Fruit fly (Drosophila melanogaster) whole organism, prepupa: ENCODE data around the gene brun.
A peak's percentile ranks its signal among the peaks of the same experiment; 100 is the strongest.

ENCODE experiments used
- Blimp-1 ChIP-seq: fragments of 200-800 bp; sonication (Bioruptor generic); optimal IDR thresholded peaks from 3 replicates; lab custom pipeline; 2017; ENCODE audit warnings: missing biosample characterization, missing genetic modification characterization, mild to moderate bottlenecking, moderate library complexity, missing genetic modification reagents
- CG11762 ChIP-seq: fragments of 200-800 bp; sonication (Bioruptor generic); optimal IDR thresholded peaks from 3 replicates; lab custom pipeline; 2016; ENCODE audit warnings: missing biosample characterization, missing genetic modification characterization; ENCODE audit not compliant: insufficient read depth
- CG15336 ChIP-seq: fragments of 200-800 bp; sonication (Bioruptor generic); IDR thresholded peaks from 2 replicates; pipeline ENCODE4 v1.3.6; 2022; ENCODE audit warnings: missing biosample characterization, missing genetic modification characterization
- CG1621 ChIP-seq: fragments of 200-800 bp; sonication (Bioruptor generic); optimal IDR thresholded peaks from 3 replicates; lab custom pipeline; 2018; ENCODE audit warnings: missing biosample characterization, mild to moderate bottlenecking, missing genetic modification characterization
- CG16779 ChIP-seq: fragments of 200-800 bp; sonication (Bioruptor generic); optimal IDR thresholded peaks from 3 replicates; lab custom pipeline; 2017; ENCODE audit warnings: missing biosample characterization, mild to moderate bottlenecking, missing genetic modification characterization
- CG3032 ChIP-seq: fragments of 200-800 bp; optimal IDR thresholded peaks from 2 replicates; lab custom pipeline; 2019; ENCODE audit warnings: missing biosample characterization, mild to moderate bottlenecking, missing genetic modification characterization, moderate library complexity
- CG31627 ChIP-seq: fragments of 200-800 bp; sonication (Bioruptor generic); optimal IDR thresholded peaks from 3 replicates; lab custom pipeline; 2016; ENCODE audit warnings: missing biosample characterization, missing genetic modification characterization
- CG32006 ChIP-seq: fragments of 200-800 bp; sonication (Bioruptor generic); optimal IDR thresholded peaks from 3 replicates; lab custom pipeline; 2017; ENCODE audit warnings: missing biosample characterization, mild to moderate bottlenecking, missing genetic modification characterization
- CG34406 ChIP-seq: fragments of 200-800 bp; sonication (Bioruptor generic); optimal IDR thresholded peaks from 3 replicates; lab custom pipeline; 2016; ENCODE audit warnings: missing biosample characterization, missing genetic modification characterization
- CG3919 ChIP-seq: fragments of 200-800 bp; sonication (Bioruptor generic); optimal IDR thresholded peaks from 3 replicates; lab custom pipeline; 2016; ENCODE audit warnings: missing biosample characterization, missing genetic modification characterization
- CG6163 ChIP-seq: fragments of 200-800 bp; sonication (Bioruptor generic); IDR thresholded peaks from 3 replicates; pipeline ENCODE4 v1.3.6; 2022; ENCODE audit warnings: missing biosample characterization, missing genetic modification characterization
- CG6792 ChIP-seq: fragments of 200-800 bp; sonication (Bioruptor generic); optimal IDR thresholded peaks from 3 replicates; lab custom pipeline; 2016; ENCODE audit warnings: missing biosample characterization, missing genetic modification characterization
- CG6808 ChIP-seq: fragments of 200-800 bp; sonication (Bioruptor generic); optimal IDR thresholded peaks from 3 replicates; lab custom pipeline; 2017; ENCODE audit warnings: missing biosample characterization, missing genetic modification characterization, mild to moderate bottlenecking, moderate library complexity, missing genetic modification reagents
- CG6854 ChIP-seq: fragments of 200-800 bp; sonication (Bioruptor generic); optimal IDR thresholded peaks from 2 replicates; lab custom pipeline; 2017; ENCODE audit warnings: missing biosample characterization, mild to moderate bottlenecking, missing genetic modification characterization
- CG7368 ChIP-seq: fragments of 200-800 bp; sonication (Bioruptor generic); optimal IDR thresholded peaks from 3 replicates; lab custom pipeline; 2016; ENCODE audit warnings: missing biosample characterization, missing genetic modification characterization
- CG8119 ChIP-seq: fragments of 200-800 bp; sonication (Bioruptor generic); IDR thresholded peaks from 3 replicates; pipeline ENCODE4 v1.3.6; 2022; ENCODE audit warnings: missing biosample characterization, missing genetic modification characterization
- CG8632 ChIP-seq: fragments of 200-800 bp; sonication (Bioruptor generic); optimal IDR thresholded peaks from 3 replicates; lab custom pipeline; 2016; ENCODE audit warnings: missing biosample characterization, missing genetic modification characterization
- Eip75B ChIP-seq: fragments of 200-800 bp; sonication (Bioruptor generic); optimal IDR thresholded peaks from 3 replicates; lab custom pipeline; 2016; ENCODE audit warnings: missing biosample characterization, missing genetic modification characterization
- Eip78C ChIP-seq: fragments of 200-800 bp; sonication (Bioruptor generic); peaks from one replicate; lab custom pipeline; 2016; ENCODE audit warnings: missing biosample characterization, missing genetic modification characterization
- Eip93F ChIP-seq: fragments of 200-800 bp; sonication (Bioruptor generic); optimal IDR thresholded peaks from 2 replicates; lab custom pipeline; 2016; ENCODE audit warnings: missing biosample characterization, mild to moderate bottlenecking, missing genetic modification characterization
- Ets21C ChIP-seq: fragments of 200-800 bp; sonication (Bioruptor generic); optimal IDR thresholded peaks from 3 replicates; lab custom pipeline; 2016; ENCODE audit warnings: missing biosample characterization, missing genetic modification characterization
- Ets96B ChIP-seq: fragments of 200-800 bp; optimal IDR thresholded peaks from 2 replicates; lab custom pipeline; 2019; ENCODE audit warnings: missing biosample characterization, mild to moderate bottlenecking, missing genetic modification characterization, moderate library complexity
- Gug ChIP-seq: fragments of 200-800 bp; sonication (Bioruptor generic); IDR thresholded peaks from 2 replicates; pipeline ENCODE4 v1.3.6; 2022; ENCODE audit warnings: missing biosample characterization, missing genetic modification characterization
- Hr38 ChIP-seq: sonication (Bioruptor generic); optimal IDR thresholded peaks from 2 replicates; lab custom pipeline; 2016; ENCODE audit warnings: missing biosample characterization, missing genetic modification characterization
- Hr39 ChIP-seq: fragments of 200-800 bp; sonication (Bioruptor generic); optimal IDR thresholded peaks from 2 replicates; lab custom pipeline; 2016; ENCODE audit warnings: missing biosample characterization, missing genetic modification characterization
- Hr4 ChIP-seq: fragments of 200-800 bp; sonication (Bioruptor generic); optimal IDR thresholded peaks from 3 replicates; lab custom pipeline; 2016; ENCODE audit warnings: missing biosample characterization, missing genetic modification characterization
- Met ChIP-seq: fragments of 200-800 bp; sonication (Bioruptor generic); optimal IDR thresholded peaks from 3 replicates; lab custom pipeline; 2016; ENCODE audit warnings: missing biosample characterization, missing genetic modification characterization
- OdsH ChIP-seq: fragments of 200-800 bp; sonication (Bioruptor generic); optimal IDR thresholded peaks from 3 replicates; lab custom pipeline; 2016; ENCODE audit warnings: missing biosample characterization, missing genetic modification characterization
- Smox ChIP-seq: fragments of 200-800 bp; sonication (Bioruptor generic); optimal IDR thresholded peaks from 3 replicates; lab custom pipeline; 2016; ENCODE audit warnings: missing biosample characterization, missing genetic modification characterization
- Sox102F ChIP-seq: fragments of 200-800 bp; sonication (Bioruptor generic); optimal IDR thresholded peaks from 2 replicates; lab custom pipeline; 2016; ENCODE audit warnings: missing biosample characterization, mild to moderate bottlenecking, missing genetic modification characterization
- Sox14 ChIP-seq: fragments of 200-800 bp; sonication (Bioruptor generic); optimal IDR thresholded peaks from 3 replicates; lab custom pipeline; 2016; ENCODE audit warnings: missing biosample characterization, missing genetic modification characterization
- Sox15 ChIP-seq: fragments of 200-800 bp; sonication (Bioruptor generic); optimal IDR thresholded peaks from 3 replicates; lab custom pipeline; 2016; ENCODE audit warnings: missing biosample characterization, missing genetic modification characterization
- achi ChIP-seq: fragments of 200-800 bp; sonication (Bioruptor generic); optimal IDR thresholded peaks from 3 replicates; lab custom pipeline; 2016; ENCODE audit warnings: missing biosample characterization, missing genetic modification characterization
- acj6 ChIP-seq: fragments of 200-800 bp; sonication (Bioruptor generic); optimal IDR thresholded peaks from 3 replicates; lab custom pipeline; 2016; ENCODE audit warnings: missing biosample characterization, missing genetic modification characterization
- cyc ChIP-seq: fragments of 200-800 bp; sonication (Bioruptor generic); optimal IDR thresholded peaks from 3 replicates; lab custom pipeline; 2016; ENCODE audit warnings: missing biosample characterization, missing genetic modification characterization
- dac ChIP-seq: fragments of 200-800 bp; sonication (Bioruptor generic); optimal IDR thresholded peaks from 2 replicates; lab custom pipeline; 2017; ENCODE audit warnings: missing biosample characterization, mild to moderate bottlenecking, missing genetic modification characterization
- eg ChIP-seq: fragments of 200-800 bp; sonication (Bioruptor generic); IDR thresholded peaks from 3 replicates; pipeline ENCODE4 v1.3.6; 2022; ENCODE audit warnings: missing biosample characterization, missing genetic modification characterization
- esn ChIP-seq: fragments of 200-800 bp; sonication (Bioruptor generic); optimal IDR thresholded peaks from 2 replicates; lab custom pipeline; 2016; ENCODE audit warnings: missing biosample characterization, mild to moderate bottlenecking, missing genetic modification characterization, moderate library complexity
- fd59A ChIP-seq: fragments of 200-800 bp; sonication (Bioruptor generic); optimal IDR thresholded peaks from 2 replicates; lab custom pipeline; 2017; ENCODE audit warnings: missing biosample characterization, mild to moderate bottlenecking, missing genetic modification characterization, missing genetic modification reagents
- fkh ChIP-seq: fragments of 200-800 bp; sonication (Bioruptor generic); optimal IDR thresholded peaks from 3 replicates; lab custom pipeline; 2017; ENCODE audit warnings: missing biosample characterization, mild to moderate bottlenecking, missing genetic modification characterization, moderate library complexity
- lz ChIP-seq: fragments of 200-800 bp; sonication (Bioruptor generic); optimal IDR thresholded peaks from 3 replicates; lab custom pipeline; 2016; ENCODE audit warnings: missing biosample characterization, missing genetic modification characterization
- net ChIP-seq: fragments of 200-800 bp; sonication (Bioruptor generic); optimal IDR thresholded peaks from 3 replicates; lab custom pipeline; 2016; ENCODE audit warnings: missing biosample characterization, missing genetic modification characterization
- pdm3 ChIP-seq: fragments of 200-800 bp; sonication (Bioruptor generic); optimal IDR thresholded peaks from 3 replicates; lab custom pipeline; 2016; ENCODE audit warnings: missing biosample characterization, missing genetic modification characterization
- spab ChIP-seq: fragments of 200-800 bp; sonication (Bioruptor generic); optimal IDR thresholded peaks from 2 replicates; lab custom pipeline; 2017; ENCODE audit warnings: missing biosample characterization, mild to moderate bottlenecking, missing genetic modification characterization, missing genetic modification reagents
- svp ChIP-seq: fragments of 200-800 bp; sonication (Bioruptor generic); peaks from one replicate; lab custom pipeline; 2016; ENCODE audit warnings: missing biosample characterization, missing genetic modification characterization
- topi ChIP-seq: fragments of 200-800 bp; sonication (Bioruptor generic); optimal IDR thresholded peaks from 3 replicates; lab custom pipeline; 2016; ENCODE audit warnings: missing biosample characterization, missing genetic modification characterization

The brun gene

dm6 chr2L:20681648-20682098 is 25.7 kb upstream of the brun start, which contains the start of gene Cen (continued):
- no peak; the same call in 2 of the 3 replicates for TF ChIP-seq eg (GFP tag; lab: Robert Waterston, UW)
- TF ChIP-seq fd59A: peak; percentile 27
- TF ChIP-seq net (GFP tag; lab: Kevin White, UChicago): no peak
- TF ChIP-seq Sox102F (GFP tag; lab: Kevin White, UChicago): no peak
- peak; percentile 53 for TF ChIP-seq Hr38 (GFP tag; lab: Kevin White, UChicago)
- TF ChIP-seq CG6854 (GFP tag; lab: Kevin White, UChicago): no peak
- no peak for TF ChIP-seq Smox (GFP tag; lab: Kevin White, UChicago)
- peak; percentile 61 for TF ChIP-seq CG6792 (GFP tag; lab: Kevin White, UChicago)
- peak; percentile 52 for TF ChIP-seq CG3032 (tag; lab: Kevin White, UChicago)
- TF ChIP-seq CG1621: no peak
- peak; percentile 77 for TF ChIP-seq lz
- no peak for TF ChIP-seq CG7368 (GFP tag; lab: Kevin White, UChicago)
- peak; percentile 64 for TF ChIP-seq Ets96B (tag; lab: Kevin White, UChicago)
- peak; percentile 22 for TF ChIP-seq Eip93F (GFP tag; lab: Kevin White, UChicago)
- TF ChIP-seq pdm3: peak; percentile 81
- TF ChIP-seq CG16779 (tag; lab: Kevin White, UChicago): no peak
- peak; percentile 81 for TF ChIP-seq OdsH (GFP tag; lab: Kevin White, UChicago)
- no peak for TF ChIP-seq CG32006 (GFP tag; lab: Kevin White, UChicago)
- TF ChIP-seq acj6: peak; percentile 72
- TF ChIP-seq achi: peak; percentile 59
- TF ChIP-seq Eip75B (GFP tag; lab: Kevin White, UChicago): peak; percentile 78
- TF ChIP-seq dac (GFP tag; lab: Kevin White, UChicago): no peak
- peak; percentile 70 for TF ChIP-seq Sox15 (GFP tag; lab: Kevin White, UChicago)
- TF ChIP-seq Sox14: peak; percentile 84
- TF ChIP-seq CG34406 (GFP tag; lab: Kevin White, UChicago): peak; percentile 79
- no peak for TF ChIP-seq Blimp-1 (GFP tag; lab: Kevin White, UChicago)
- TF ChIP-seq CG8119 (GFP tag; lab: Robert Waterston, UW): no peak; the same call in 2 of the 3 replicates
- peak; percentile 80 for TF ChIP-seq Hr39
- TF ChIP-seq, all 60 proteins: peak for 36

DNA sequence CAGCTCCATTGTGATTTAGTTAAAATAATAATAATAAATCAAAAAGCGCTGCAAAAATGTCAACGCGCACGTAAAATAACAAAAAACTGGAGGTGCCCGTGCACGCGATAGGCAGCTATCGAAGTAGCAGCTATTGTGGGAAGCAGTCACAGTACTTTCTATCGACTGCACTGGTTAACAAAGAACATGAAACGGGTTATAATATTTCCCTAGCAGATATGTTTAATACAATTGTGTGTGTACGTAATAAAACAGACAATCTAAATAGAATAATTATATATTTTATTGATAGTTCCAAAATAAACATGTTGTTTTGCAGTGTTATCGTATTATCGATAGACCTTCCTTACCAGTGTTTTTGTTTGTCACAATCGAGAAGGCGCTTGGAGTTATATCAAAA is 19.9 kb upstream of the brun start, which contains the start of the genes CG31678 and IKKepsilon:
CG31678 (minus strand) TSS at position 67 of the 400 bp plus-strand sequence.
IKKepsilon (plus strand) TSS at position 171 of the 400 bp plus-strand sequence.
- TF ChIP-seq OdsH (GFP tag; lab: Kevin White, UChicago): peak; percentile 68
- TF ChIP-seq CG11762: no peak
- peak; percentile 35 for TF ChIP-seq CG3032 (tag; lab: Kevin White, UChicago)
- no peak for TF ChIP-seq CG7368 (GFP tag; lab: Kevin White, UChicago)
- TF ChIP-seq esn (GFP tag; lab: Kevin White, UChicago): peak; percentile 51
- peak; percentile 39 for TF ChIP-seq CG32006 (GFP tag; lab: Kevin White, UChicago)
- TF ChIP-seq CG3919 (GFP tag; lab: Kevin White, UChicago): peak; percentile 46
- peak; percentile 44 for TF ChIP-seq CG31627
- TF ChIP-seq CG34406 (GFP tag; lab: Kevin White, UChicago): peak; percentile 11
- TF ChIP-seq dac (GFP tag; lab: Kevin White, UChicago): no peak
- peak; percentile 56 for TF ChIP-seq Hr4 (GFP tag; lab: Kevin White, UChicago)
- TF ChIP-seq CG6854 (GFP tag; lab: Kevin White, UChicago): peak; percentile 6
- no peak for TF ChIP-seq Met (GFP tag; lab: Kevin White, UChicago)
- peak; percentile 42 for TF ChIP-seq Ets96B (tag; lab: Kevin White, UChicago)
- peak; percentile 25 for TF ChIP-seq cyc
- peak; percentile 55 for TF ChIP-seq CG15336 (GFP tag; lab: Robert Waterston, UW)
- peak; percentile 81 for TF ChIP-seq Sox14
- TF ChIP-seq fd59A: no peak
- peak; percentile 56 for TF ChIP-seq acj6
- TF ChIP-seq fkh (GFP tag; lab: Kevin White, UChicago): no peak
- peak; percentile 2 for TF ChIP-seq CG8632 (GFP tag; lab: Kevin White, UChicago)
- TF ChIP-seq Eip78C (GFP tag; lab: Kevin White, UChicago): peak; percentile 67
- peak; percentile 50 for TF ChIP-seq achi
- TF ChIP-seq pdm3: peak; percentile 58
- peak; percentile 81 for TF ChIP-seq svp (GFP tag; lab: Kevin White, UChicago)
- TF ChIP-seq CG6163 (GFP tag; lab: Robert Waterston, UW): peak; percentile 43; the same call in 2 of the 3 replicates
- no peak for TF ChIP-seq Sox15 (GFP tag; lab: Kevin White, UChicago)
- TF ChIP-seq Gug (GFP tag; lab: Robert Waterston, UW): peak; percentile 14; the same call in 1 of the 2 replicates
- no peak for TF ChIP-seq spab (GFP tag; lab: Kevin White, UChicago)
- TF ChIP-seq Ets21C: no peak
- TF ChIP-seq eg (GFP tag; lab: Robert Waterston, UW): peak; percentile 59; the same call in 2 of the 3 replicates
- TF ChIP-seq CG6792 (GFP tag; lab: Kevin White, UChicago): peak; percentile 45
- peak; percentile 47 for TF ChIP-seq topi (GFP tag; lab: Kevin White, UChicago)
- peak; percentile 47 for TF ChIP-seq lz
- TF ChIP-seq CG8119 (GFP tag; lab: Robert Waterston, UW): peak; percentile 40; the same call in 1 of the 3 replicates
- TF ChIP-seq CG6808 (GFP tag; lab: Kevin White, UChicago): no peak
- TF ChIP-seq, all 60 proteins: peak for 26
